Worm (Caenorhabditis elegans) whole organism, L1 larva: ENCODE measurements around the gene K10C2.2.

ENCODE experiments used
- C34B4.2 ChIP-seq: sonication (generic microtip); optimal IDR thresholded peaks from 2 replicates; lab custom pipeline; 2017; ENCODE audit warnings: mild to moderate bottlenecking, missing genetic modification characterization, missing compliant biosample characterization
- F16B12.6 ChIP-seq: fragments of 150-350 bp; optimal IDR thresholded peaks from 2 replicates; lab custom pipeline; 2014; ENCODE audit warnings: missing biosample characterization, missing genetic modification characterization
- aha-1 ChIP-seq: fragments of 150-350 bp; optimal IDR thresholded peaks from 2 replicates; lab custom pipeline; 2014; ENCODE audit warnings: missing biosample characterization, missing genetic modification characterization
- blmp-1 ChIP-seq: fragments of 150-350 bp; optimal IDR thresholded peaks from 2 replicates; lab custom pipeline; 2014; ENCODE audit warnings: missing biosample characterization, missing genetic modification characterization
- ceh-63 ChIP-seq: fragments of 200-800 bp; sonication (Bioruptor generic); optimal IDR thresholded peaks from 2 replicates; lab custom pipeline; 2018; ENCODE audit warnings: mild to moderate bottlenecking, missing genetic modification characterization, missing compliant biosample characterization
- ceh-8 ChIP-seq: fragments of 200-800 bp; sonication (Bioruptor generic); optimal IDR thresholded peaks from 2 replicates; lab custom pipeline; 2018; ENCODE audit warnings: mild to moderate bottlenecking, missing genetic modification characterization, moderate library complexity, missing compliant biosample characterization
- ceh-90 ChIP-seq: sonication (generic microtip); optimal IDR thresholded peaks from 2 replicates; lab custom pipeline; 2016; ENCODE audit warnings: missing genetic modification characterization, missing compliant biosample characterization
- ces-1 ChIP-seq: fragments of 150-350 bp; optimal IDR thresholded peaks from 2 replicates; lab custom pipeline; 2014; ENCODE audit warnings: missing biosample characterization, missing genetic modification reagents, missing genetic modification characterization
- efl-3 ChIP-seq: fragments of 200-800 bp; sonication (Bioruptor generic); optimal IDR thresholded peaks from 2 replicates; lab custom pipeline; 2018; ENCODE audit warnings: mild to moderate bottlenecking, missing genetic modification characterization, missing compliant biosample characterization
- egl-13 ChIP-seq: sonication (generic microtip); optimal IDR thresholded peaks from 2 replicates; lab custom pipeline; 2016; ENCODE audit warnings: missing genotype, missing genetic modification reagents, missing genetic modification characterization, missing compliant biosample characterization
- elt-2 ChIP-seq: sonication (generic microtip); optimal IDR thresholded peaks from 2 replicates; lab custom pipeline; 2016; ENCODE audit warnings: missing genetic modification characterization, mild to moderate bottlenecking, inconsistent platforms, missing compliant biosample characterization, missing genetic modification reagents
- fkh-10 ChIP-seq: sonication (generic microtip); optimal IDR thresholded peaks from 2 replicates; lab custom pipeline; 2017; ENCODE audit warnings: missing biosample characterization, missing genetic modification reagents, missing genetic modification characterization
- fkh-4 ChIP-seq: sonication (generic microtip); optimal IDR thresholded peaks from 2 replicates; lab custom pipeline; 2016; ENCODE audit warnings: missing compliant biosample characterization, missing genetic modification characterization, borderline replicate concordance
- fkh-8 ChIP-seq: sonication (generic microtip); optimal IDR thresholded peaks from 2 replicates; lab custom pipeline; 2016; ENCODE audit warnings: mild to moderate bottlenecking, missing genetic modification characterization, missing compliant biosample characterization
- fos-1 ChIP-seq: fragments of 150-350 bp; optimal IDR thresholded peaks from 2 replicates; lab custom pipeline; 2014; ENCODE audit warnings: missing biosample characterization, missing genetic modification characterization
- hpl-2 ChIP-seq: fragments of 150-350 bp; optimal IDR thresholded peaks from 2 replicates; lab custom pipeline; 2014; ENCODE audit warnings: missing biosample characterization, missing genetic modification reagents, missing genetic modification characterization
- isw-1 ChIP-seq: fragments of 200-800 bp; sonication (Bioruptor generic); IDR thresholded peaks from 2 replicates; pipeline ENCODE4 v1.3.6; 2022; ENCODE audit warnings: missing genetic modification characterization, missing compliant biosample characterization
- lin-13 ChIP-seq: fragments of 150-350 bp; optimal IDR thresholded peaks from 2 replicates; lab custom pipeline; 2014; ENCODE audit warnings: missing biosample characterization, missing genetic modification reagents, missing genetic modification characterization
- lin-14 ChIP-seq: fragments of 200-800 bp; sonication (Bioruptor generic); optimal IDR thresholded peaks from 2 replicates; lab custom pipeline; 2018; ENCODE audit warnings: mild to moderate bottlenecking, missing genetic modification characterization, moderate library complexity, missing compliant biosample characterization
- lin-15B ChIP-seq: fragments of 150-350 bp; sonication (generic microtip); optimal IDR thresholded peaks from 3 replicates; lab custom pipeline; 2014; ENCODE audit warnings: missing biosample characterization, missing genetic modification characterization
- lin-39 ChIP-seq: fragments of 150-350 bp; optimal IDR thresholded peaks from 2 replicates; lab custom pipeline; 2014; ENCODE audit warnings: missing biosample characterization, missing genetic modification reagents, missing genetic modification characterization
- mef-2 ChIP-seq: fragments of 150-350 bp; optimal IDR thresholded peaks from 2 replicates; lab custom pipeline; 2014; ENCODE audit warnings: missing biosample characterization, missing genetic modification characterization
- mep-1 ChIP-seq: fragments of 150-350 bp; optimal IDR thresholded peaks from 2 replicates; lab custom pipeline; 2014; ENCODE audit warnings: missing biosample characterization, missing genetic modification characterization
- nhr-12 ChIP-seq: sonication (generic microtip); optimal IDR thresholded peaks from 2 replicates; lab custom pipeline; 2017; ENCODE audit warnings: missing biosample characterization, missing genetic modification characterization
- nhr-19 ChIP-seq: fragments of 200-800 bp; sonication (Bioruptor generic); conservative IDR thresholded peaks from 2 replicates; pipeline ENCODE4 v1.3.6; 2022; ENCODE audit warnings: missing genetic modification characterization, missing compliant biosample characterization
- nhr-20 ChIP-seq: sonication (generic microtip); optimal IDR thresholded peaks from 2 replicates; lab custom pipeline; 2016; ENCODE audit warnings: mild to moderate bottlenecking, missing genetic modification characterization, missing compliant biosample characterization
- nhr-71 ChIP-seq: sonication (generic microtip); optimal IDR thresholded peaks from 2 replicates; lab custom pipeline; 2016; ENCODE audit warnings: mild to moderate bottlenecking, missing genetic modification characterization, moderate library complexity, missing compliant biosample characterization
- nhr-77 ChIP-seq: fragments of 150-350 bp; optimal IDR thresholded peaks from 2 replicates; lab custom pipeline; 2014; ENCODE audit warnings: missing biosample characterization, missing genetic modification characterization
- nhr-84 ChIP-seq: sonication (generic microtip); optimal IDR thresholded peaks from 2 replicates; lab custom pipeline; 2017; ENCODE audit warnings: missing biosample characterization, missing genetic modification characterization
- nhr-85 ChIP-seq: sonication (generic microtip); peaks from one replicate; lab custom pipeline; 2016; ENCODE audit warnings: missing genetic modification characterization, inconsistent platforms, missing compliant biosample characterization
- pax-3 ChIP-seq: fragments of 200-800 bp; sonication (Bioruptor generic); optimal IDR thresholded peaks from 2 replicates; lab custom pipeline; 2018; ENCODE audit warnings: mild to moderate bottlenecking, missing genetic modification characterization, moderate library complexity, missing compliant biosample characterization
- rnt-1 ChIP-seq: sonication (generic microtip); optimal IDR thresholded peaks from 2 replicates; lab custom pipeline; 2016; ENCODE audit warnings: mild to moderate bottlenecking, missing genetic modification characterization, moderate library complexity, missing compliant biosample characterization
- sup-37 ChIP-seq: fragments of 200-800 bp; sonication (Bioruptor generic); optimal IDR thresholded peaks from 2 replicates; lab custom pipeline; 2018; ENCODE audit warnings: mild to moderate bottlenecking, missing genetic modification characterization, missing compliant biosample characterization
- swsn-7 ChIP-seq: sonication (generic microtip); optimal IDR thresholded peaks from 2 replicates; lab custom pipeline; 2016; ENCODE audit warnings: missing genetic modification characterization, missing compliant biosample characterization
- tbx-2 ChIP-seq: sonication (generic microtip); optimal IDR thresholded peaks from 2 replicates; lab custom pipeline; 2016; ENCODE audit warnings: missing genetic modification characterization, missing compliant biosample characterization
- tlp-1 ChIP-seq: fragments of 150-350 bp; optimal IDR thresholded peaks from 2 replicates; lab custom pipeline; 2014; ENCODE audit warnings: missing biosample characterization, missing genetic modification characterization
- unc-130 ChIP-seq: fragments of 150-350 bp; optimal IDR thresholded peaks from 2 replicates; lab custom pipeline; 2017; ENCODE audit warnings: missing biosample characterization, missing genetic modification characterization, inconsistent platforms
- unc-86 ChIP-seq: sonication (generic microtip); optimal IDR thresholded peaks from 2 replicates; lab custom pipeline; 2016; ENCODE audit warnings: missing genetic modification characterization, missing compliant biosample characterization
- vab-15 ChIP-seq: sonication (generic microtip); optimal IDR thresholded peaks from 2 replicates; lab custom pipeline; 2017; ENCODE audit warnings: missing genotype, mild to moderate bottlenecking, missing genetic modification characterization, missing compliant biosample characterization
- zag-1 ChIP-seq: fragments of 150-350 bp; optimal IDR thresholded peaks from 2 replicates; lab custom pipeline; 2014; ENCODE audit warnings: missing biosample characterization, missing genetic modification characterization
- zip-4 ChIP-seq: fragments of 200-800 bp; sonication (Bioruptor generic); optimal IDR thresholded peaks from 2 replicates; lab custom pipeline; 2018; ENCODE audit warnings: mild to moderate bottlenecking, missing genetic modification characterization, moderate library complexity, missing compliant biosample characterization
- ztf-11 ChIP-seq, 2 experiments: sonication (generic microtip); optimal IDR thresholded peaks; 2 replicates each; lab custom pipeline; 2016 to 2017; ENCODE audit warnings: missing genetic modification characterization in 2 of 2, missing biosample characterization in 1 of 2, missing compliant biosample characterization in 1 of 2
- ztf-4 ChIP-seq: fragments of 150-350 bp; optimal IDR thresholded peaks from 2 replicates; lab custom pipeline; 2014; ENCODE audit warnings: missing biosample characterization, missing genetic modification characterization

The K10C2.2 gene

ce11 chrX:6405905-6406304, 27.7 kb downstream of the K10C2.2 start:
- TF ChIP-seq fkh-4 (tag; lab: Kevin White, UChicago): no peak
- TF ChIP-seq nhr-12 (tag; lab: Kevin White, UChicago): no peak
- no peak for TF ChIP-seq nhr-20 (tag; lab: Kevin White, UChicago)
- TF ChIP-seq egl-13 (tag; lab: Kevin White, UChicago): no peak
- no peak for TF ChIP-seq zip-4 (GFP tag; lab: Kevin White, UChicago)
- TF ChIP-seq elt-2 (tag; lab: Kevin White, UChicago): no peak
- TF ChIP-seq tlp-1: no peak
- no peak for TF ChIP-seq lin-13
- TF ChIP-seq, all 84 proteins: peak for 0

DNA sequence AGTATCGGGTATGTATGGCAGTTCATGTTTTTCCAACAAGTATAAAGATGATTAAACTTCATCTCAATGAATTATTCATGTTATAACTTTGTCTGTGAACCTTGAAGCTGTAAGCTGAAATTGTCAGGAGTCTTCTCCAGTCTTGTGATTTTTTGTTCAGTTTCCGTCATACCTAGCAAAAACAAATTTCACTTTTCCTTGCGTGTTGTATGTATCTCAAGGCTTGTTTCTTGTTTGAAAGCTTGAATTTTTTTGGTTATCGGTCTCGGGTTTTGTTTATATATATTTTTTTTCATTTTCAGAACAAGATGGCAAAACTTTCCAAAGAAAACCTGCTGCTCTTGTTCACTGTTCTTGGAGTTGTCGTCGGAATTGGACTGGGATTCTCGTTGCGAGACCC, 30.5 kb downstream of the K10C2.2 start, which contains the start of gene glt-4:
Gene glt-4, plus strand, starts transcription at position 301 of the 400 bp plus-strand sequence.
- no peak for TF ChIP-seq pax-3
- TF ChIP-seq nhr-71 (tag; lab: Kevin White, UChicago): no peak
- TF ChIP-seq nhr-85 (tag; lab: Kevin White, UChicago): no peak
- no peak for TF ChIP-seq zag-1
- TF ChIP-seq sup-37 (GFP tag; lab: Kevin White, UChicago): no peak
- TF ChIP-seq lin-14 (GFP tag; lab: Kevin White, UChicago): no peak
- TF ChIP-seq unc-86 (tag; lab: Kevin White, UChicago): no peak
- TF ChIP-seq aha-1 (tag; lab: Kevin White, UChicago): no peak
- no peak for TF ChIP-seq lin-15B (tag; lab: Kevin White, UChicago)
- TF ChIP-seq ceh-63: no peak
- no peak for TF ChIP-seq mef-2 (tag; lab: Kevin White, UChicago)
- TF ChIP-seq swsn-7: no peak
- no peak for TF ChIP-seq ceh-8
- no peak for TF ChIP-seq fos-1
- no peak for TF ChIP-seq tbx-2 (tag; lab: Kevin White, UChicago)
- no peak for TF ChIP-seq isw-1 (GFP tag; lab: Robert Waterston, UW)
- TF ChIP-seq nhr-84: no peak

- TF ChIP-seq ces-1 (GFP tag; lab: Kevin White, UChicago): no peak
- no peak for TF ChIP-seq ztf-4 (tag; lab: Kevin White, UChicago)
- TF ChIP-seq rnt-1 (tag; lab: Kevin White, UChicago): peak; percentile 57
- TF ChIP-seq ztf-11 (tag; optimal IDR thresholded peaks at IDR 0.05; lab: Kevin White, UChicago): no peak
- TF ChIP-seq lin-13: no peak
- no peak for TF ChIP-seq pax-3
- TF ChIP-seq fos-1: no peak
- no peak for TF ChIP-seq hpl-2 (GFP tag; lab: Kevin White, UChicago)
- TF ChIP-seq F16B12.6: no peak
- no peak for TF ChIP-seq ceh-90 (tag; lab: Kevin White, UChicago)
- no peak for TF ChIP-seq isw-1 (GFP tag; lab: Robert Waterston, UW)
- TF ChIP-seq lin-14 (GFP tag; lab: Kevin White, UChicago): peak; percentile 49
- peak; percentile 17 for TF ChIP-seq nhr-71 (tag; lab: Kevin White, UChicago)
- no peak for TF ChIP-seq zag-1
- no peak for TF ChIP-seq lin-15B (tag; lab: Kevin White, UChicago)
- TF ChIP-seq nhr-19 (GFP tag; lab: Robert Waterston, UW): no peak
- no peak for TF ChIP-seq nhr-77 (tag; lab: Kevin White, UChicago)
- no peak for TF ChIP-seq fkh-4 (tag; lab: Kevin White, UChicago)
- TF ChIP-seq lin-39 (tag; lab: Kevin White, UChicago): no peak
- no peak for TF ChIP-seq C34B4.2
- TF ChIP-seq unc-130: no peak
Measured at ce11 chrX:6399450-6399849, 34.1 kb downstream of the K10C2.2 start.

DNA sequence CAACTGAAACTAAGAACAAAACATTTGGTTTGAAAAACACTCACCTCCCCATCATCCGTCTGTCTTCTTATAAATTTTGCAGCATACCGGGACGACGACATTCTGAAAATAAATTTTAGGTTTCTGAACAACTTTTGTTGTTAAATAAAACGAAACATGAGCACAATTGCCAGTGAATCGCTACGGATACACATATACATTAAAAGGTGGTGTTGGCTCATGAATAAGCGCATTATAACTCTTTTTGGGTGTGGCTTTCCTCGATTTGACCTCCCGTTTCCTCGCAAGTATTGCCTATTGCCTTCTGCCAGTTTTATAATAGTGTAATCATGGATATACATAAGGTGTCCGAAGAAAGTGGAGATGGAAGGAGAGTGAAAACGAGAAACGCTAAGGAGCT, 42.1 kb downstream of the K10C2.2 start, which contains the start of gene igcm-2:
Gene igcm-2, minus strand, starts transcription at position 101 of the 400 bp plus-strand sequence.
- TF ChIP-seq efl-3 (GFP tag; lab: Kevin White, UChicago) (no peak), blmp-1 (tag; lab: Kevin White, UChicago) (no peak), rnt-1 (tag; lab: Kevin White, UChicago) (no peak), C34B4.2 (no peak), F16B12.6 (no peak), fkh-10 (no peak), vab-15 (tag; lab: Kevin White, UChicago) (no peak), fkh-8 (tag; lab: Kevin White, UChicago) (no peak), aha-1 (tag; lab: Kevin White, UChicago) (no peak), nhr-84 (no peak), mep-1 (no peak), lin-13 (no peak)
